Fruit fly (Drosophila melanogaster) whole organism, embryonic: ENCODE data around the gene CG12301.
A peak's percentile ranks its signal among the peaks of the same experiment; 100 is the strongest.

ENCODE experiments used
- Awh ChIP-seq: fragments of 200-800 bp; sonication (Bioruptor generic); IDR thresholded peaks from 2 replicates; pipeline ENCODE4, ENCODE4 v1.3.6; 2022; ENCODE audit warnings: missing biosample characterization, missing genetic modification characterization
- Bgb ChIP-seq: fragments of 200-800 bp; sonication (Bioruptor generic); IDR thresholded peaks from 2 replicates; pipeline ENCODE4 v1.3.6; 2022; ENCODE audit warnings: missing biosample characterization, missing genetic modification characterization; ENCODE audit not compliant: partially characterized antibody
- Blimp-1 ChIP-seq: fragments of 200-800 bp; sonication (Bioruptor generic); optimal IDR thresholded peaks from 3 replicates; lab custom pipeline; 2018; ENCODE audit warnings: missing biosample characterization, missing genetic modification characterization, mild to moderate bottlenecking, moderate library complexity, missing genetic modification reagents
- CG10147 ChIP-seq: fragments of 200-800 bp; sonication (Bioruptor generic); optimal IDR thresholded peaks from 2 replicates; lab custom pipeline; 2019; ENCODE audit warnings: missing biosample characterization, mild to moderate bottlenecking, missing genetic modification characterization, moderate library complexity
- CG10366 ChIP-seq: fragments of 200-800 bp; sonication (Bioruptor generic); IDR thresholded peaks from 2 replicates; pipeline ENCODE4 v1.3.6; 2022; ENCODE audit warnings: missing biosample characterization, missing genetic modification characterization
- CG11093 ChIP-seq: fragments of 200-800 bp; sonication (Bioruptor generic); IDR thresholded peaks from 3 replicates; pipeline ENCODE4 v1.3.6; 2022; ENCODE audit warnings: missing biosample characterization, missing genetic modification characterization
- CG12104 ChIP-seq: fragments of 200-800 bp; sonication (Bioruptor generic); optimal IDR thresholded peaks from 3 replicates; lab custom pipeline; 2016; ENCODE audit warnings: missing biosample characterization, missing genetic modification characterization
- CG14860 ChIP-seq: fragments of 200-800 bp; sonication (Bioruptor generic); IDR thresholded peaks from 3 replicates; pipeline ENCODE4 v1.3.6; 2022; ENCODE audit warnings: missing biosample characterization, missing genetic modification characterization; ENCODE audit not compliant: partially characterized antibody
- CG15011 ChIP-seq: fragments of 200-800 bp; sonication (Bioruptor generic); optimal IDR thresholded peaks from 3 replicates; lab custom pipeline; 2018; ENCODE audit warnings: missing biosample characterization, mild to moderate bottlenecking, missing genetic modification characterization
- CG2202 ChIP-seq: fragments of 200-800 bp; sonication (Bioruptor generic); optimal IDR thresholded peaks from 2 replicates; lab custom pipeline; 2018; ENCODE audit warnings: missing biosample characterization, mild to moderate bottlenecking, missing genetic modification characterization
- CG3065 ChIP-seq: fragments of 200-800 bp; sonication (Bioruptor generic); optimal IDR thresholded peaks from 2 replicates; lab custom pipeline; 2016; ENCODE audit warnings: missing biosample characterization, missing genetic modification characterization
- CG43689 ChIP-seq: fragments of 200-800 bp; sonication (Bioruptor generic); IDR thresholded peaks from 2 replicates; pipeline ENCODE4 v1.3.6; 2022; ENCODE audit warnings: missing biosample characterization, missing genetic modification characterization
- CG4730 ChIP-seq: fragments of 200-800 bp; sonication (Bioruptor generic); IDR thresholded peaks from 2 replicates; pipeline ENCODE4 v1.3.6; 2022; ENCODE audit warnings: missing biosample characterization, missing genetic modification characterization
- CG4854 ChIP-seq: fragments of 200-800 bp; sonication (Bioruptor generic); optimal IDR thresholded peaks from 2 replicates; lab custom pipeline; 2016; ENCODE audit warnings: missing biosample characterization, missing genetic modification characterization, inconsistent platforms
- CG6654 ChIP-seq: fragments of 200-800 bp; sonication (Bioruptor generic); optimal IDR thresholded peaks from 2 replicates; lab custom pipeline; 2017; ENCODE audit warnings: missing biosample characterization, mild to moderate bottlenecking, missing genetic modification characterization
- CG7839 ChIP-seq: fragments of 200-800 bp; sonication (Bioruptor generic); optimal IDR thresholded peaks from 3 replicates; lab custom pipeline; 2018; ENCODE audit warnings: missing biosample characterization, mild to moderate bottlenecking, missing genetic modification characterization, moderate library complexity
- CG9609 ChIP-seq: fragments of 200-800 bp; sonication (Bioruptor generic); optimal IDR thresholded peaks from 3 replicates; lab custom pipeline; 2016; ENCODE audit warnings: missing biosample characterization, missing genetic modification characterization
- CG9727 ChIP-seq: fragments of 200-800 bp; sonication (Bioruptor generic); optimal IDR thresholded peaks from 3 replicates; lab custom pipeline; 2017; ENCODE audit warnings: missing biosample characterization, mild to moderate bottlenecking, missing genetic modification characterization
- CHES-1-like ChIP-seq: fragments of 200-800 bp; sonication (Bioruptor generic); optimal IDR thresholded peaks from 2 replicates; lab custom pipeline; 2016; ENCODE audit warnings: missing biosample characterization, missing genetic modification characterization
- Chrac-16 ChIP-seq: fragments of 200-800 bp; sonication (Bioruptor generic); optimal IDR thresholded peaks from 3 replicates; lab custom pipeline; 2016; ENCODE audit warnings: missing biosample characterization, missing genetic modification characterization
- CoRest ChIP-seq: fragments of 200-800 bp; sonication (Bioruptor generic); optimal IDR thresholded peaks from 3 replicates; lab custom pipeline; 2018; ENCODE audit warnings: missing biosample characterization, mild to moderate bottlenecking, missing genetic modification characterization, moderate library complexity
- Deaf1 ChIP-seq: fragments of 200-800 bp; optimal IDR thresholded peaks from 3 replicates; lab custom pipeline; 2019; ENCODE audit warnings: missing biosample characterization, mild to moderate bottlenecking, missing genetic modification characterization, moderate library complexity
- Dref ChIP-seq: fragments of 200-800 bp; sonication (Bioruptor generic); IDR thresholded peaks from 2 replicates; pipeline ENCODE4 v1.3.6; 2022; ENCODE audit warnings: missing biosample characterization, missing genetic modification characterization
- Ets97D ChIP-seq: fragments of 200-800 bp; sonication (Bioruptor generic); optimal IDR thresholded peaks from 3 replicates; lab custom pipeline; 2016; ENCODE audit warnings: missing biosample characterization, missing genetic modification characterization
- Fer2 ChIP-seq: fragments of 200-800 bp; sonication (Bioruptor generic); optimal IDR thresholded peaks from 2 replicates; lab custom pipeline; 2018; ENCODE audit warnings: missing biosample characterization, mild to moderate bottlenecking, missing genetic modification characterization, moderate library complexity
- H2.0 ChIP-seq: fragments of 200-800 bp; sonication (Bioruptor generic); IDR thresholded peaks from 2 replicates; pipeline ENCODE4 v1.3.6; 2022; ENCODE audit warnings: missing biosample characterization, missing genetic modification characterization
- HLH54F ChIP-seq: fragments of 200-800 bp; sonication (Bioruptor generic); optimal IDR thresholded peaks from 3 replicates; lab custom pipeline; 2016; ENCODE audit warnings: missing biosample characterization, missing genetic modification characterization
- Lpt ChIP-seq: fragments of >200 bp; optimal IDR thresholded peaks from 2 replicates; lab custom pipeline; 2018; ENCODE audit warnings: missing biosample characterization, missing genetic modification characterization
- Mad ChIP-seq: fragments of 200-800 bp; sonication (Bioruptor generic); optimal IDR thresholded peaks from 2 replicates; lab custom pipeline; 2016; ENCODE audit warnings: missing biosample characterization, missing genetic modification characterization
- NK7.1 ChIP-seq: fragments of 200-800 bp; sonication (Bioruptor generic); optimal IDR thresholded peaks from 3 replicates; lab custom pipeline; 2016; ENCODE audit warnings: missing biosample characterization, missing genetic modification characterization
- NfI ChIP-seq: fragments of 200-800 bp; sonication (Bioruptor generic); optimal IDR thresholded peaks from 3 replicates; lab custom pipeline; 2018; ENCODE audit warnings: missing biosample characterization, mild to moderate bottlenecking, missing genetic modification characterization, moderate library complexity
- Poxn ChIP-seq: fragments of 200-800 bp; sonication (Bioruptor generic); IDR thresholded peaks from 2 replicates; pipeline ENCODE4 v1.3.6; 2022; ENCODE audit warnings: missing biosample characterization, missing genetic modification characterization
- Tbp ChIP-seq: fragments of >200 bp; optimal IDR thresholded peaks from 2 replicates; lab custom pipeline; 2018; ENCODE audit warnings: missing biosample characterization, missing genetic modification characterization
- Usf ChIP-seq: fragments of 200-800 bp; sonication (Bioruptor generic); optimal IDR thresholded peaks from 2 replicates; lab custom pipeline; 2017; ENCODE audit warnings: missing genotype, missing biosample characterization, missing genetic modification characterization
- aop ChIP-seq: fragments of 200-800 bp; sonication (Bioruptor generic); IDR thresholded peaks from 2 replicates; pipeline ENCODE4 v1.3.6; 2022; ENCODE audit warnings: missing biosample characterization, missing genetic modification characterization
- ap ChIP-seq: fragments of 200-800 bp; sonication (Bioruptor generic); IDR thresholded peaks from 2 replicates; pipeline ENCODE4 v1.3.6; 2022; ENCODE audit warnings: missing biosample characterization, missing genetic modification characterization
- ase ChIP-seq: fragments of 200-800 bp; sonication (Bioruptor generic); IDR thresholded peaks from 3 replicates; pipeline ENCODE4 v1.3.6; 2022; ENCODE audit warnings: missing biosample characterization, missing genetic modification characterization
- bbx ChIP-seq: fragments of 200-800 bp; sonication (Bioruptor generic); IDR thresholded peaks from 2 replicates; pipeline ENCODE4 v1.3.6; 2022; ENCODE audit warnings: missing biosample characterization, missing genetic modification characterization; ENCODE audit not compliant: partially characterized antibody
- bcd ChIP-seq: fragments of 200-800 bp; sonication (Bioruptor generic); optimal IDR thresholded peaks from 2 replicates; lab custom pipeline; 2017; ENCODE audit warnings: missing biosample characterization, mild to moderate bottlenecking, missing genetic modification characterization
- cato ChIP-seq: fragments of 200-800 bp; sonication (Bioruptor generic); optimal IDR thresholded peaks from 2 replicates; lab custom pipeline; 2016; ENCODE audit warnings: missing biosample characterization, missing genetic modification characterization, borderline replicate concordance
- crp ChIP-seq, 2 experiments: fragments of 200-800 bp; sonication (Bioruptor generic); optimal IDR thresholded peaks; 2 replicates in 1 of 2; 3 replicates in 1 of 2; lab custom pipeline; 2017; ENCODE audit warnings: missing biosample characterization in 2 of 2, missing genetic modification characterization in 2 of 2, mild to moderate bottlenecking in 1 of 2, moderate library complexity in 1 of 2
- eve ChIP-seq, 2 experiments: fragments of >200 bp; optimal IDR thresholded peaks; 2 replicates each; lab custom pipeline; 2017; ENCODE audit warnings: missing biosample characterization in 2 of 2, missing genetic modification characterization in 2 of 2
- fru ChIP-seq: fragments of >200 bp; optimal IDR thresholded peaks from 2 replicates; lab custom pipeline; 2017
- gcm ChIP-seq: fragments of 200-800 bp; sonication (Bioruptor generic); optimal IDR thresholded peaks from 2 replicates; lab custom pipeline; 2019; ENCODE audit warnings: missing biosample characterization, mild to moderate bottlenecking, missing genetic modification characterization, moderate library complexity
- her ChIP-seq: fragments of 200-800 bp; sonication (Bioruptor generic); optimal IDR thresholded peaks from 2 replicates; lab custom pipeline; 2016; ENCODE audit warnings: missing biosample characterization, missing genetic modification characterization
- mam ChIP-seq: fragments of 200-800 bp; sonication (Bioruptor generic); optimal IDR thresholded peaks from 3 replicates; lab custom pipeline; 2016; ENCODE audit warnings: missing biosample characterization, missing genetic modification characterization
- nerfin-1 ChIP-seq: fragments of 200-800 bp; sonication (Bioruptor generic); optimal IDR thresholded peaks from 3 replicates; lab custom pipeline; 2019; ENCODE audit warnings: missing biosample characterization, mild to moderate bottlenecking, missing genetic modification characterization, moderate library complexity
- otp ChIP-seq: fragments of 200-800 bp; sonication (Bioruptor generic); IDR thresholded peaks from 3 replicates; pipeline ENCODE4, ENCODE4 v1.3.6; 2022; ENCODE audit warnings: missing biosample characterization, missing genetic modification characterization
- p53 ChIP-seq: fragments of 200-800 bp; sonication (Bioruptor generic); optimal IDR thresholded peaks from 2 replicates; lab custom pipeline; 2016; ENCODE audit warnings: missing biosample characterization, missing genetic modification characterization
- pnt ChIP-seq: fragments of 200-800 bp; sonication (Bioruptor generic); optimal IDR thresholded peaks from 3 replicates; lab custom pipeline; 2016; ENCODE audit warnings: missing biosample characterization, missing genetic modification characterization
- pros ChIP-seq: fragments of 200-800 bp; sonication (Bioruptor generic); optimal IDR thresholded peaks from 3 replicates; lab custom pipeline; 2019; ENCODE audit warnings: missing biosample characterization, mild to moderate bottlenecking, missing genetic modification characterization, moderate library complexity
- seq ChIP-seq: fragments of 200-800 bp; sonication (Bioruptor generic); IDR thresholded peaks from 2 replicates; pipeline ENCODE4 v1.3.6; 2022; ENCODE audit warnings: missing biosample characterization, missing genetic modification characterization

The CG12301 gene

dm6 chr3L:15565829-15566433 lies 14.7 kb upstream of the CG12301 start, which contains the start of gene dop (continued):
- TF ChIP-seq her (GFP tag; lab: Kevin White, UChicago), result peak; percentile 35
- peak; percentile 29 for TF ChIP-seq pnt (GFP tag; lab: Kevin White, UChicago)
- TF ChIP-seq CG11093 (GFP tag; lab: Robert Waterston, UW), result no peak
- TF ChIP-seq Fer2 (tag; lab: Kevin White, UChicago), result no peak
- no peak for TF ChIP-seq CG9609
- no peak for TF ChIP-seq NK7.1 (GFP tag; lab: Kevin White, UChicago)
- no peak for TF ChIP-seq otp (GFP tag; lab: Robert Waterston, UW)
- no peak for TF ChIP-seq CG2202 (tag; lab: Kevin White, UChicago)
- TF ChIP-seq Blimp-1, result no peak
- TF ChIP-seq cato (GFP tag; lab: Kevin White, UChicago), result no peak
- no peak for TF ChIP-seq CG7839 (tag; lab: Kevin White, UChicago)
- TF ChIP-seq nerfin-1 (tag; lab: Kevin White, UChicago), result no peak
- no peak for TF ChIP-seq CG43689
- no peak for TF ChIP-seq Mad (GFP tag; lab: Kevin White, UChicago)
- TF ChIP-seq bcd, result no peak
- no peak for TF ChIP-seq pros
- no peak for TF ChIP-seq gcm
- no peak for TF ChIP-seq CG10147
- TF ChIP-seq Dref, result peak; percentile 73
- no peak for TF ChIP-seq seq (GFP tag; lab: Robert Waterston, UW)
- TF ChIP-seq p53 (GFP tag; lab: Kevin White, UChicago), result peak; percentile 9
- peak; percentile 59 for TF ChIP-seq CG14860
- no peak for TF ChIP-seq CG9727 (GFP tag; lab: Kevin White, UChicago)
- TF ChIP-seq bbx, result peak; percentile 15; the same call in 1 of the 2 replicates
- no peak for TF ChIP-seq CG12104
- TF ChIP-seq CG4730 (GFP tag; lab: Robert Waterston, UW), result no peak
- no peak for TF ChIP-seq Usf
- no peak for TF ChIP-seq ase (GFP tag; lab: Robert Waterston, UW)
- TF ChIP-seq crp (GFP tag; optimal IDR thresholded peaks at IDR 0.05; lab: Kevin White, UChicago), result no peak
- no peak for TF ChIP-seq H2.0 (GFP tag; lab: Robert Waterston, UW)
- TF ChIP-seq NfI (GFP tag; lab: Kevin White, UChicago), result no peak
- no peak for TF ChIP-seq Awh (GFP tag; lab: Robert Waterston, UW)
- peak; percentile 33 for TF ChIP-seq CoRest (tag; lab: Kevin White, UChicago)
- TF ChIP-seq HLH54F (GFP tag; lab: Kevin White, UChicago), result peak; percentile 31
- no peak for TF ChIP-seq Lpt (GFP tag; lab: Kevin White, UChicago)
- TF ChIP-seq fru (lab: Kevin White, UChicago), result no peak
- no peak for TF ChIP-seq Tbp (GFP tag; lab: Kevin White, UChicago)
- no peak for TF ChIP-seq CG3065 (GFP tag; lab: Kevin White, UChicago)
- peak; percentile 64; the same call in 1 of the 2 replicates for TF ChIP-seq Bgb (GFP tag; lab: Robert Waterston, UW)
- no peak for TF ChIP-seq CG10366 (GFP tag; lab: Robert Waterston, UW)
- TF ChIP-seq Deaf1 (tag; lab: Kevin White, UChicago), result no peak
- no peak for TF ChIP-seq ap (GFP tag; lab: Robert Waterston, UW)
- no peak for TF ChIP-seq Poxn
- TF ChIP-seq eve (GFP tag; optimal IDR thresholded peaks at IDR 0.05; lab: Kevin White, UChicago), result no peak
- no peak for TF ChIP-seq CHES-1-like
- TF ChIP-seq CG6654, result no peak
- TF ChIP-seq mam (GFP tag; lab: Kevin White, UChicago), result peak; percentile 45
- no peak for TF ChIP-seq CG15011 (GFP tag; lab: Kevin White, UChicago)
- no peak for TF ChIP-seq aop (GFP tag; lab: Robert Waterston, UW)
- peak; percentile 56 for TF ChIP-seq Ets97D (GFP tag; lab: Kevin White, UChicago)
- no peak for TF ChIP-seq CG4854 (GFP tag; lab: Kevin White, UChicago)
- no peak for TF ChIP-seq Chrac-16 (GFP tag; lab: Kevin White, UChicago)
